Fruit fly (Drosophila melanogaster) whole organism, wandering third instar larva: ENCODE data around the gene Cyp305a1.

ENCODE experiments used
- Dfd ChIP-seq: fragments of >200 bp; optimal IDR thresholded peaks from 2 replicates; lab custom pipeline; 2017; ENCODE audit warnings: missing biosample characterization, missing genetic modification characterization
- GATAd ChIP-seq: sonication (Bioruptor generic); optimal IDR thresholded peaks from 2 replicates; lab custom pipeline; 2016; ENCODE audit warnings: missing biosample characterization, missing genetic modification characterization
- Hr78 ChIP-seq: fragments of >200 bp; optimal IDR thresholded peaks from 2 replicates; lab custom pipeline; 2017; ENCODE audit warnings: missing biosample characterization, missing genetic modification characterization
- Hr83 ChIP-seq: fragments of 200-300 bp; sonication (Bioruptor generic); optimal IDR thresholded peaks from 2 replicates; lab custom pipeline; 2016; ENCODE audit warnings: missing biosample characterization, mild to moderate bottlenecking, missing genetic modification characterization, moderate library complexity; ENCODE audit not compliant: poor library complexity, severe bottlenecking
- OdsH ChIP-seq: fragments of 200-800 bp; sonication (Bioruptor generic); optimal IDR thresholded peaks from 2 replicates; lab custom pipeline; 2016; ENCODE audit warnings: missing biosample characterization, mild to moderate bottlenecking, missing genetic modification characterization
- Vsx2 ChIP-seq: fragments of 200-300, 225-300 bp; sonication (Bioruptor generic); optimal IDR thresholded peaks from 2 replicates; lab custom pipeline; 2018; ENCODE audit warnings: missing biosample characterization, missing genetic modification characterization; ENCODE audit not compliant: partially characterized antibody
- dmrt93B ChIP-seq: fragments of 200-800 bp; sonication (Bioruptor generic); optimal IDR thresholded peaks from 2 replicates; lab custom pipeline; 2018; ENCODE audit warnings: missing biosample characterization, mild to moderate bottlenecking, missing genetic modification characterization
- psq ChIP-seq: fragments of 200-800 bp; sonication (Bioruptor generic); optimal IDR thresholded peaks from 3 replicates; lab custom pipeline; 2017; ENCODE audit warnings: missing biosample characterization, mild to moderate bottlenecking, missing genetic modification characterization, moderate library complexity
- sv ChIP-seq: fragments of 200-800 bp; sonication (Bioruptor generic); optimal IDR thresholded peaks from 3 replicates; lab custom pipeline; 2016; ENCODE audit warnings: missing biosample characterization, missing genetic modification characterization
- tai ChIP-seq: sonication (Bioruptor generic); optimal IDR thresholded peaks from 2 replicates; lab custom pipeline; 2016; ENCODE audit warnings: missing biosample characterization, missing genetic modification characterization
- usp ChIP-seq: fragments of >200 bp; optimal IDR thresholded peaks from 2 replicates; lab custom pipeline; 2017; ENCODE audit warnings: missing biosample characterization, missing genetic modification characterization
- woc ChIP-seq: sonication (Bioruptor generic); optimal IDR thresholded peaks from 2 replicates; lab custom pipeline; 2016; ENCODE audit warnings: missing biosample characterization, mild to moderate bottlenecking, missing genetic modification characterization

dm6 chr3L:19834143-19834794, 21.1 kb upstream of the Cyp305a1 start, which contains the start of the genes trc and CG32221:
- no peak for TF ChIP-seq woc (GFP tag; lab: Kevin White, UChicago)
- no peak for TF ChIP-seq tai
- no peak for TF ChIP-seq Vsx2 (GFP tag; lab: Kevin White, UChicago)
- no peak for TF ChIP-seq Dfd (GFP tag; lab: Kevin White, UChicago)
- peak; percentile 74 for TF ChIP-seq Hr83 (GFP tag; lab: Kevin White, UChicago)
- TF ChIP-seq OdsH (GFP tag; lab: Kevin White, UChicago): peak; percentile 9
- no peak for TF ChIP-seq usp (GFP tag; lab: Kevin White, UChicago)
- peak; percentile 6 for TF ChIP-seq psq (GFP tag; lab: Kevin White, UChicago)
- no peak for TF ChIP-seq Hr78 (GFP tag; lab: Kevin White, UChicago)
- TF ChIP-seq dmrt93B (GFP tag; lab: Kevin White, UChicago): no peak
- TF ChIP-seq GATAd: no peak
- no peak for TF ChIP-seq sv
